Fruit fly (Drosophila melanogaster) whole organism, embryonic: ENCODE data around the gene CG11379.
A peak's percentile ranks its signal among the peaks of the same experiment; 100 is the strongest.

Experiments used
- B-H2 ChIP-seq: fragments of 200-800 bp; sonication (Bioruptor generic); optimal IDR thresholded peaks from 2 replicates; lab custom pipeline; 2018; ENCODE audit warnings: missing biosample characterization, mild to moderate bottlenecking, missing genetic modification characterization
- Blimp-1 ChIP-seq: fragments of 200-800 bp; sonication (Bioruptor generic); optimal IDR thresholded peaks from 3 replicates; lab custom pipeline; 2018; ENCODE audit warnings: missing biosample characterization, missing genetic modification characterization, mild to moderate bottlenecking, moderate library complexity, missing genetic modification reagents
- CG10366 ChIP-seq: fragments of 200-800 bp; sonication (Bioruptor generic); IDR thresholded peaks from 2 replicates; pipeline ENCODE4 v1.3.6; 2022; ENCODE audit warnings: missing biosample characterization, missing genetic modification characterization
- CG10462 ChIP-seq: fragments of 200-800 bp; sonication (Bioruptor generic); optimal IDR thresholded peaks from 2 replicates; lab custom pipeline; 2016; ENCODE audit warnings: missing biosample characterization, missing genetic modification characterization
- CG11247 ChIP-seq: fragments of 200-800 bp; sonication (Bioruptor generic); IDR thresholded peaks from 2 replicates; pipeline ENCODE4 v1.3.6; 2022; ENCODE audit warnings: missing biosample characterization, missing genetic modification characterization
- CG13424 ChIP-seq: fragments of 200-800 bp; sonication (Bioruptor generic); optimal IDR thresholded peaks from 2 replicates; lab custom pipeline; 2019; ENCODE audit warnings: missing biosample characterization, mild to moderate bottlenecking, missing genetic modification characterization, moderate library complexity
- CG1602 ChIP-seq: fragments of 200-800 bp; sonication (Bioruptor generic); optimal IDR thresholded peaks from 3 replicates; lab custom pipeline; 2016; ENCODE audit warnings: missing biosample characterization, missing genetic modification characterization
- CG18764 ChIP-seq: fragments of 200-800 bp; sonication (Bioruptor generic); optimal IDR thresholded peaks from 3 replicates; lab custom pipeline; 2016; ENCODE audit warnings: missing biosample characterization, missing genetic modification characterization
- CG2712 ChIP-seq: fragments of 200-800 bp; optimal IDR thresholded peaks from 3 replicates; lab custom pipeline; 2019; ENCODE audit warnings: missing biosample characterization, mild to moderate bottlenecking, missing genetic modification characterization, moderate library complexity
- CG32767 ChIP-seq: fragments of 200-800 bp; sonication (Bioruptor generic); IDR thresholded peaks from 2 replicates; pipeline ENCODE4 v1.3.6; 2022; ENCODE audit warnings: missing biosample characterization, missing genetic modification characterization
- CG7357 ChIP-seq: fragments of 200-800 bp; sonication (Bioruptor generic); IDR thresholded peaks from 3 replicates; pipeline ENCODE4 v1.3.6; 2022; ENCODE audit warnings: missing biosample characterization, missing genetic modification characterization
- CG7372 ChIP-seq: fragments of 200-800 bp; sonication (Bioruptor generic); IDR thresholded peaks from 2 replicates; pipeline ENCODE4 v1.3.6; 2022; ENCODE audit warnings: missing biosample characterization, missing genetic modification characterization
- CG8478 ChIP-seq: fragments of >200 bp; optimal IDR thresholded peaks from 2 replicates; lab custom pipeline; 2018
- CG9727 ChIP-seq: fragments of 200-800 bp; sonication (Bioruptor generic); optimal IDR thresholded peaks from 3 replicates; lab custom pipeline; 2017; ENCODE audit warnings: missing biosample characterization, mild to moderate bottlenecking, missing genetic modification characterization
- CG9817 ChIP-seq: fragments of 200-800 bp; sonication (Bioruptor generic); optimal IDR thresholded peaks from 2 replicates; lab custom pipeline; 2018; ENCODE audit warnings: missing biosample characterization, mild to moderate bottlenecking, missing genetic modification characterization, moderate library complexity
- CTCF ChIP-seq: fragments of 200-800 bp; sonication (Bioruptor generic); optimal IDR thresholded peaks from 2 replicates; lab custom pipeline; 2017; ENCODE audit warnings: missing biosample characterization, mild to moderate bottlenecking, missing genetic modification characterization, moderate library complexity
- D ChIP-seq, 2 experiments: fragments of 200-800 bp in 1 of 2; fragments of >200 bp in 1 of 2; sonication (Bioruptor generic) in 1 of 2; optimal IDR thresholded peaks; 2 replicates in 1 of 2; 3 replicates in 1 of 2; lab custom pipeline; 2017; ENCODE audit warnings: mild to moderate bottlenecking in 1 of 2, missing biosample characterization in 1 of 2, missing genetic modification characterization in 1 of 2, missing genetic modification reagents in 1 of 2
- D19A ChIP-seq: fragments of 200-800 bp; optimal IDR thresholded peaks from 3 replicates; lab custom pipeline; 2019; ENCODE audit warnings: missing biosample characterization, mild to moderate bottlenecking, missing genetic modification characterization, moderate library complexity
- Dref ChIP-seq: fragments of 200-800 bp; sonication (Bioruptor generic); IDR thresholded peaks from 2 replicates; pipeline ENCODE4 v1.3.6; 2022; ENCODE audit warnings: missing biosample characterization, missing genetic modification characterization
- Hmx ChIP-seq: fragments of 200-800 bp; sonication (Bioruptor generic); optimal IDR thresholded peaks from 2 replicates; lab custom pipeline; 2016; ENCODE audit warnings: missing biosample characterization, missing genetic modification characterization
- Hsf ChIP-seq: fragments of 200-800 bp; sonication (Bioruptor generic); optimal IDR thresholded peaks from 3 replicates; lab custom pipeline; 2016; ENCODE audit warnings: missing biosample characterization, missing genetic modification characterization
- Mad ChIP-seq: fragments of 200-800 bp; sonication (Bioruptor generic); optimal IDR thresholded peaks from 2 replicates; lab custom pipeline; 2016; ENCODE audit warnings: missing biosample characterization, missing genetic modification characterization
- Sin3A ChIP-seq: fragments of >200 bp; optimal IDR thresholded peaks from 2 replicates; lab custom pipeline; 2018
- Sry-β ChIP-seq: fragments of 200-800 bp; sonication (Bioruptor generic); optimal IDR thresholded peaks from 2 replicates; lab custom pipeline; 2018; ENCODE audit warnings: missing biosample characterization, mild to moderate bottlenecking, missing genetic modification characterization, moderate library complexity
- Sry-δ ChIP-seq: fragments of 200-800 bp; sonication (Bioruptor generic); optimal IDR thresholded peaks from 2 replicates; lab custom pipeline; 2016; ENCODE audit warnings: missing biosample characterization, missing genetic modification characterization
- TFAM ChIP-seq: fragments of 200-800 bp; sonication (Bioruptor generic); optimal IDR thresholded peaks from 2 replicates; lab custom pipeline; 2017; ENCODE audit warnings: missing biosample characterization, missing genetic modification characterization, inconsistent platforms
- eve ChIP-seq, 2 experiments: fragments of >200 bp; optimal IDR thresholded peaks; 2 replicates each; lab custom pipeline; 2017; ENCODE audit warnings: missing biosample characterization in 2 of 2, missing genetic modification characterization in 2 of 2
- jigr1 ChIP-seq: fragments of 200-800 bp; sonication (Bioruptor generic); IDR thresholded peaks from 3 replicates; pipeline ENCODE4 v1.3.6; 2022; ENCODE audit warnings: missing biosample characterization, missing genetic modification characterization
- jing ChIP-seq: fragments of 200-800 bp; sonication (Bioruptor generic); optimal IDR thresholded peaks from 2 replicates; lab custom pipeline; 2018; ENCODE audit warnings: missing biosample characterization, mild to moderate bottlenecking, missing genetic modification characterization
- nerfin-1 ChIP-seq: fragments of 200-800 bp; sonication (Bioruptor generic); optimal IDR thresholded peaks from 3 replicates; lab custom pipeline; 2019; ENCODE audit warnings: missing biosample characterization, mild to moderate bottlenecking, missing genetic modification characterization, moderate library complexity
- row ChIP-seq: fragments of 200-800 bp; sonication (Bioruptor generic); IDR thresholded peaks from 3 replicates; pipeline ENCODE4 v1.3.6; 2022; ENCODE audit warnings: missing biosample characterization, missing genetic modification characterization
- sqz ChIP-seq: fragments of 200-800 bp; sonication (Bioruptor generic); optimal IDR thresholded peaks from 3 replicates; lab custom pipeline; 2018; ENCODE audit warnings: missing biosample characterization, mild to moderate bottlenecking, missing genetic modification characterization
- tap ChIP-seq: fragments of 200-800 bp; optimal IDR thresholded peaks from 3 replicates; lab custom pipeline; 2019; ENCODE audit warnings: missing biosample characterization, mild to moderate bottlenecking, missing genetic modification characterization, moderate library complexity
- tio ChIP-seq: fragments of 200-800 bp; sonication (Bioruptor generic); optimal IDR thresholded peaks from 2 replicates; lab custom pipeline; 2017; ENCODE audit warnings: missing biosample characterization, missing genetic modification characterization, inconsistent platforms
- wdn ChIP-seq: fragments of 200-800 bp; sonication (Bioruptor generic); IDR thresholded peaks from 2 replicates; pipeline ENCODE4 v1.3.6; 2022; ENCODE audit warnings: missing biosample characterization, missing genetic modification characterization
- wor ChIP-seq: fragments of 200-800 bp; sonication (Bioruptor generic); IDR thresholded peaks from 2 replicates; pipeline ENCODE4 v1.3.6; 2022; ENCODE audit warnings: missing biosample characterization, missing genetic modification characterization

Gene CG11379

DNA sequence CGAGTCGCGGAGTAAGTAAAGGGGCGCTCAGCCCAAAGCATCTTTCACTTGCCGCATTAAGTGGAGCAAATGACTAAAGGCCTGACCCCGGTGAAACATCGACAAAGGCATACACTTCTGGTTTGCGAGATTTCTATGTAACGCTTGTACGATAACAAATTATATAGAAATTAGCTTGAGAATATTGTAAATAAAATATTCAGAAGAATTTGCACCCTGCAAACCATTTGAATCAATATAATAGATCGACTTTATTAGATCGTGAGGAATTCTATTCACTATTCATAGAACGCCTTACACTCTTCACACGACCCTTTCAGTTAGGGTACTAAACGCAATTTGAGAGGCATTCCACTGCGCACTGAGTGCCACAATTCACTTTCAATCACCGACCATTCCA, 3.8 kb downstream of the CG11379 start:
- TF ChIP-seq TFAM (GFP tag; lab: Kevin White, UChicago) (no peak), Mad (no peak), Dref (no peak), CG9727 (no peak), row (GFP tag; lab: Robert Waterston, UW) (peak; percentile 49), D19A (tag; lab: Kevin White, UChicago) (peak; percentile 94), tio (no peak)

DNA sequence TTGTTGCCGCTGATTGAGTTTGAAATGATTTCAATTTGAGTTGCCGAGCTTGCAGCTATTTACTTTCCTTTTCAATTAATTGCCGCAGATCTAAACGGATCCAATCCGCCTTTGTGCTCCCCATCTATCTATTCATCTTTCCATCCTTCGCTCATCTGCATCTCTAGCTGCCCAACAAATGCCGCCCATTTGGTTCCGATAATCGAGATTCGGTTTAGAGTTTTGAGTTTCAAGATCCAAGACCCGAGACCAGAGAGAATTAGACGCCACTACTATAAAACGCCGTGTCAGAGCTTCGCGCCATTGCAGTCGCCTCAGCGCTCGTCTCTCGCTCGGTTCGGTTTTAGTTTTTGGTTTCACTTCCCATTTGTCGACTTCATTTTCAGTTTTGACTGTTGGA, 4.5 kb downstream of the CG11379 start, which contains the start of gene CG14626:
CG14626 (plus strand) TSS at position 301 of the 400 bp plus-strand sequence.
- TF ChIP-seq wdn (GFP tag; lab: Robert Waterston, UW), result no peak

DNA sequence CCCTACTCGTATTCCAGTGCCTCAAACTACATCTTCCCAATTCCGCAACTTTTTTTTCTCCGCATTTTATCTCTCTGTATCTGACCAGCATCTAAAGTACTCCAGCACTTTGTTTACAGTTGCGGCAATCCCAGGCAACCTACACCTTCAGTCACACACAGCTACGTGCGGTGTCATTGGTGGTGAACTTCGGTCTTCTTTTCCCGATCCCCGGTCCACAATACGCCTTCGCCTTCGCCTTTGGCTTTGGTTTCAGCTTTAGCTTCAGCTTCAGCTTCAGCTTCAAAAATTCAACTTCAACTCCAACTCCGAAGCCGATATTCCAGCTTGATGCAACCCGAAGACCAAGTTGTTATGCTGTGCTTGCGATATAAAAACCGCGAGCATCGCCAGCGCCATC, 11.0 kb downstream of the CG11379 start, which contains the start of gene CG11380:
CG11380 (plus strand) TSS at position 301 of the 400 bp plus-strand sequence.
- TF ChIP-seq jing (GFP tag; lab: Kevin White, UChicago), result no peak
- no peak for TF ChIP-seq CG10366 (GFP tag; lab: Robert Waterston, UW)
- TF ChIP-seq CG7357, result no peak
- TF ChIP-seq CG11247 (GFP tag; lab: Robert Waterston, UW), result no peak
- no peak for TF ChIP-seq CG18764 (GFP tag; lab: Kevin White, UChicago)
- TF ChIP-seq jigr1 (GFP tag; lab: Robert Waterston, UW), result no peak
- no peak for TF ChIP-seq CG9817 (tag; lab: Kevin White, UChicago)
- no peak for TF ChIP-seq B-H2 (GFP tag; lab: Kevin White, UChicago)
- no peak for TF ChIP-seq Hsf (GFP tag; lab: Kevin White, UChicago)
- no peak for TF ChIP-seq nerfin-1
- no peak for TF ChIP-seq CG1602 (GFP tag; lab: Kevin White, UChicago)
- no peak for TF ChIP-seq Sin3A (lab: Kevin White, UChicago)
- no peak for TF ChIP-seq sqz (GFP tag; lab: Kevin White, UChicago)

DNA sequence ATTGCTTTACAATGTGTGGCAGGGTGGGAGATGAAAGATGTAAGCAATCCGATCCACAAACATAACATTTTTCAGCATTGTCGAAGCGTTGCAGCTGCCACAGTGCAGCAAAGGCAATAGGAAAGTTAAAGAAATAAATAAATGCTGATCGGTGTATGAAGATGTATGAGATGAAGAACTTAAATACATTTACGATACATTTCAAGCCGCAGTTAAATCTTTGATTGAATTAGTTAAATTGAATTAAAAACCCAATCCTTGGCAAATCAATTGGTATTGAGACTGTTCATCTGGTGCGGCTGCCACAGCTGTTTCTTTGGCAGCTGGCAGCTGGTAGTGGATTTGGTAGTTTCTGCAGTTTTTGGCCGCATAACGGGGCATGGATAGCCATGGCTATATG, 17.9 kb downstream of the CG11379 start:
- TF ChIP-seq CG13424 (tag; lab: Kevin White, UChicago), result no peak
- TF ChIP-seq CG10462 (GFP tag; lab: Kevin White, UChicago), result no peak
- no peak for TF ChIP-seq CG2712 (tag; lab: Kevin White, UChicago)
- no peak for TF ChIP-seq wor (GFP tag; lab: Robert Waterston, UW)
- no peak for TF ChIP-seq CG32767 (GFP tag; lab: Robert Waterston, UW)
- TF ChIP-seq D (optimal IDR thresholded peaks at IDR 0.05; lab: Kevin White, UChicago), result no peak
- no peak for TF ChIP-seq D (GFP tag; optimal IDR thresholded peaks at IDR 0.05; lab: Kevin White, UChicago)
- TF ChIP-seq, all 482 proteins: peak for 0

DNA sequence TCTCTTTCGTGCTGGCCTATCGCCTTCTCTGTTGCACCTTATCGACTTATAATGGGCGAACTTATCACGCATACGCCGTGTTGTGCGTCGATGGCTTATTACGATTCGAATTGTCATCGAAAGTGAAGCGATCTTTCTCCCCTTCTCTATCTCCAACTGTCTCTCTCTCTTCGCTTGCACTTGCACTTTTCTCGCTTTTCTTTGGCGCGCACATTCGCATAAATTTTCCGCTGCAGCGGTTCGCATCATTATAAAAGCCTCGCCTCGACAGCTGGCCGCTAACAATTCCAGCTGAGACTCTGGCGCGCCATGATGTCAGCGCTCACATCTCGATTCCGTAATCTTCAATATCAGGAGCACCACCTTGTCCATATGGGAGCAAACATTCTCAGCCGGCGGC, 19.3 kb downstream of the CG11379 start, which contains the start of gene CG14625:
CG14625 (plus strand) TSS at position 301 of the 400 bp plus-strand sequence.
- no peak for TF ChIP-seq Sry-β (GFP tag; lab: Kevin White, UChicago)
- TF ChIP-seq Hmx (GFP tag; lab: Kevin White, UChicago), result no peak
- TF ChIP-seq CG7372 (GFP tag; lab: Robert Waterston, UW), result no peak
- TF ChIP-seq CTCF, result no peak
- no peak for TF ChIP-seq Sry-δ (GFP tag; lab: Kevin White, UChicago)
- TF ChIP-seq tap (tag; lab: Kevin White, UChicago), result no peak
- no peak for TF ChIP-seq eve (GFP tag; optimal IDR thresholded peaks at IDR 0.05; lab: Kevin White, UChicago)
- TF ChIP-seq Blimp-1 (GFP tag; lab: Kevin White, UChicago), result peak; percentile 10
- TF ChIP-seq CG8478 (lab: Kevin White, UChicago), result no peak
